Fruit fly (Drosophila melanogaster): ENCODE results near the gene Diap1.

Gene Diap1

dm6 chr3L:16087323-16087816 is 36.5 kb upstream of the Diap1 start, which contains the start of gene Tasp1 (continued):
- TF ChIP-seq CG8089 (GFP tag; optimal IDR thresholded peaks at IDR 0.05) (no peak), CG17186 (GFP tag; optimal IDR thresholded peaks at IDR 0.05) (peak; percentile 5), shn (GFP tag; optimal IDR thresholded peaks at IDR 0.05) (no peak), jigr1 (GFP tag; IDR thresholded peaks at IDR 0.05) (no peak), pnt (GFP tag; optimal IDR thresholded peaks at IDR 0.05) (no peak), CG6689 (GFP tag; IDR thresholded peaks at IDR 0.05) (peak; percentile 80), Hey (tag; optimal IDR thresholded peaks at IDR 0.05) (no peak), CG10321 (GFP tag; IDR thresholded peaks at IDR 0.05) (no peak), crp (GFP tag; optimal IDR thresholded peaks at IDR 0.05) (no peak), tin (GFP tag; optimal IDR thresholded peaks at IDR 0.05) (peak; percentile 43), CG6854 (GFP tag; optimal IDR thresholded peaks at IDR 0.05) (no peak), Ptx1 (GFP tag; IDR thresholded peaks at IDR 0.05) (no peak; the same call in 1 of the 2 replicates), pfk (GFP tag; optimal IDR thresholded peaks at IDR 0.05) (no peak), CG7271 (tag; optimal IDR thresholded peaks at IDR 0.05) (peak; percentile 39), Tbp (GFP tag; optimal IDR thresholded peaks at IDR 0.05) (no peak), gcm2 (GFP tag; optimal IDR thresholded peaks at IDR 0.05) (no peak), Ravus (GFP tag; IDR thresholded peaks at IDR 0.05) (no peak), lbe (GFP tag; optimal IDR thresholded peaks at IDR 0.05) (no peak), CG11247 (GFP tag; IDR thresholded peaks at IDR 0.05) (peak; percentile 57; the same call in 1 of the 2 replicates), HLH3B (GFP tag; IDR thresholded peaks at IDR 0.05) (peak; percentile 74), Drgx (GFP tag; IDR thresholded peaks at IDR 0.05) (peak; percentile 36), sim (GFP tag; IDR thresholded peaks at IDR 0.05) (peak; percentile 54; the same call in 1 of the 2 replicates), CG6272 (GFP tag; IDR thresholded peaks at IDR 0.05) (no peak), CG7839 (tag; optimal IDR thresholded peaks at IDR 0.05) (peak; percentile 80), cad (GFP tag; optimal IDR thresholded peaks at IDR 0.05) (no peak), Blimp-1 (GFP tag; optimal IDR thresholded peaks at IDR 0.05) (no peak), CG4707 (GFP tag; optimal IDR thresholded peaks at IDR 0.05) (no peak), CkIIα-i1 (GFP tag; IDR thresholded peaks at IDR 0.05) (no peak), Dbx (GFP tag; IDR thresholded peaks at IDR 0.05) (peak; percentile 76; the same call in 2 of the 3 replicates), Ssrp (tag; optimal IDR thresholded peaks at IDR 0.05) (peak; percentile 68), CG31224 (GFP tag; IDR thresholded peaks at IDR 0.05) (peak; percentile 60), dm (GFP tag; optimal IDR thresholded peaks at IDR 0.05) (no peak), h (optimal IDR thresholded peaks at IDR 0.05) (no peak), wdn (GFP tag; IDR thresholded peaks at IDR 0.05) (0 out of 2 replicates have a peak, but pooled peaks have one; percentile 9), lola (GFP tag; optimal IDR thresholded peaks at IDR 0.05) (peak in 1 of 3 experiments; percentile 69), ken (GFP tag; IDR thresholded peaks at IDR 0.05) (peak; percentile 57; the same call in 2 of the 3 replicates), hth (optimal IDR thresholded peaks at IDR 0.05) (no peak), da (GFP tag; optimal IDR thresholded peaks at IDR 0.05) (no peak), mirr (GFP tag; optimal IDR thresholded peaks at IDR 0.05) (no peak), cwo (GFP tag; optimal IDR thresholded peaks at IDR 0.05) (no peak), CG32767 (GFP tag; IDR thresholded peaks at IDR 0.05) (peak; percentile 52; the same call in 1 of the 2 replicates), CG11398 (GFP tag; optimal IDR thresholded peaks at IDR 0.05) (no peak), CG33557 (GFP tag; optimal IDR thresholded peaks at IDR 0.05) (peak; percentile 18), CG15011 (GFP tag; optimal IDR thresholded peaks at IDR 0.05) (no peak), chif (GFP tag; optimal IDR thresholded peaks at IDR 0.05) (no peak), Atf3 (GFP tag; optimal IDR thresholded peaks at IDR 0.05) (no peak), CG12155 (GFP tag; optimal IDR thresholded peaks at IDR 0.05) (peak; percentile 59), nerfin-2 (GFP tag; IDR thresholded peaks at IDR 0.05; ENCODE audit: partially characterized antibody) (no peak), gro (GFP tag; optimal IDR thresholded peaks at IDR 0.05) (peak; percentile 5), Bdp1 (GFP tag; optimal IDR thresholded peaks at IDR 0.05) (peak; percentile 20), Kr (GFP tag; optimal IDR thresholded peaks at IDR 0.05) (no peak), Opbp (GFP tag; IDR thresholded peaks at IDR 0.05; ENCODE audit: partially characterized antibody) (peak; percentile 56; the same call in 1 of the 3 replicates)
